Worm (Caenorhabditis elegans) whole organism, L1 larva: Measurements from ENCODE around the gene F15H10.5.

Experiments
- ceh-82 ChIP-seq, 3 experiments: fragments of 150-350 bp in 1 of 3; sonication (generic microtip) in 2 of 3; optimal IDR thresholded peaks; 2 replicates each; lab custom pipeline; 2014 to 2017; ENCODE audit warnings: missing biosample characterization in 3 of 3, missing genetic modification characterization in 3 of 3
- egl-27 ChIP-seq, 2 experiments: fragments of 150-350 bp in 1 of 2; sonication (generic microtip); optimal IDR thresholded peaks; 3 replicates each; lab custom pipeline; 2017 to 2018; ENCODE audit warnings: missing biosample characterization in 2 of 2, missing genetic modification characterization in 2 of 2, missing genetic modification reagents in 2 of 2
- fos-1 ChIP-seq: fragments of 150-350 bp; optimal IDR thresholded peaks from 2 replicates; lab custom pipeline; 2014; ENCODE audit warnings: missing biosample characterization, missing genetic modification characterization
- jun-1 ChIP-seq: fragments of 150-350 bp; optimal IDR thresholded peaks from 2 replicates; lab custom pipeline; 2014; ENCODE audit warnings: missing biosample characterization, missing genetic modification reagents, missing genetic modification characterization
- mdl-1 ChIP-seq, 2 experiments: fragments of 150-350 bp; optimal IDR thresholded peaks; 2 replicates each; lab custom pipeline; 2014 to 2017; ENCODE audit warnings: missing biosample characterization in 2 of 2, missing genetic modification characterization in 2 of 2, inconsistent platforms in 1 of 2
- mep-1 ChIP-seq: fragments of 150-350 bp; optimal IDR thresholded peaks from 2 replicates; lab custom pipeline; 2014; ENCODE audit warnings: missing biosample characterization, missing genetic modification characterization
- nhr-11 ChIP-seq: fragments of 150-350 bp; optimal IDR thresholded peaks from 2 replicates; lab custom pipeline; 2014; ENCODE audit warnings: missing biosample characterization, missing genetic modification characterization
- nhr-12 ChIP-seq: sonication (generic microtip); optimal IDR thresholded peaks from 2 replicates; lab custom pipeline; 2017; ENCODE audit warnings: missing biosample characterization, missing genetic modification characterization
- nhr-28 ChIP-seq: fragments of 150-350 bp; optimal IDR thresholded peaks from 2 replicates; lab custom pipeline; 2014; ENCODE audit warnings: missing biosample characterization, missing genetic modification characterization
- nhr-77 ChIP-seq: fragments of 150-350 bp; optimal IDR thresholded peaks from 2 replicates; lab custom pipeline; 2014; ENCODE audit warnings: missing biosample characterization, missing genetic modification characterization
- pag-3 ChIP-seq: sonication (generic microtip); optimal IDR thresholded peaks from 2 replicates; lab custom pipeline; 2017; ENCODE audit warnings: missing genetic modification characterization, mild to moderate bottlenecking, missing compliant biosample characterization, antibody characterized with exemption, borderline replicate concordance; ENCODE audit not compliant: insufficient read depth
- tbx-2 ChIP-seq: sonication (generic microtip); optimal IDR thresholded peaks from 2 replicates; lab custom pipeline; 2016; ENCODE audit warnings: missing genetic modification characterization, missing compliant biosample characterization

- TF ChIP-seq pag-3 (tag; lab: Kevin White, UChicago) (no peak), nhr-28 (tag; lab: Kevin White, UChicago) (no peak), nhr-77 (no peak), jun-1 (tag; lab: Kevin White, UChicago) (no peak), mep-1 (tag; lab: Kevin White, UChicago) (no peak), mdl-1 (tag; optimal IDR thresholded peaks at IDR 0.05; lab: Kevin White, UChicago) (no peak), egl-27 (tag; optimal IDR thresholded peaks at IDR 0.05; lab: Kevin White, UChicago) (no peak), nhr-11 (tag; lab: Kevin White, UChicago) (no peak), ceh-82 (tag; optimal IDR thresholded peaks at IDR 0.05; lab: Kevin White, UChicago) (no peak), fos-1 (tag; lab: Kevin White, UChicago) (no peak), nhr-12 (no peak), tbx-2 (no peak)
Observed at ce11 chrV:10433721-10434120, 14.9 kb upstream of the F15H10.5 start, which contains the start of gene Y32F6A.4.
